Worm (Caenorhabditis elegans) whole organism, late embryonic: ENCODE data around the gene F10C2.4.

Source experiments
- K09A11.1 ChIP-seq: sonication (generic microtip); optimal IDR thresholded peaks from 2 replicates; lab custom pipeline; 2017; ENCODE audit warnings: antibody characterized with exemption, mild to moderate bottlenecking, missing genetic modification characterization, missing compliant biosample characterization; ENCODE audit not compliant: insufficient read depth
- T23F11.4 ChIP-seq: fragments of 200-800 bp; sonication (Bioruptor generic); optimal IDR thresholded peaks from 2 replicates; lab custom pipeline; 2018; ENCODE audit warnings: mild to moderate bottlenecking, missing genetic modification characterization, missing compliant biosample characterization
- ahr-1 ChIP-seq: sonication (generic microtip); optimal IDR thresholded peaks from 2 replicates; lab custom pipeline; 2016; ENCODE audit warnings: missing genetic modification characterization, missing compliant biosample characterization
- ama-1 ChIP-seq: fragments of 150-350 bp; optimal IDR thresholded peaks from 2 replicates; lab custom pipeline; 2014
- ceh-19 ChIP-seq: fragments of 200-800 bp; sonication (Bioruptor generic); optimal IDR thresholded peaks from 2 replicates; lab custom pipeline; 2018; ENCODE audit warnings: mild to moderate bottlenecking, missing genetic modification characterization, missing compliant biosample characterization
- ceh-2 ChIP-seq: sonication (generic microtip); optimal IDR thresholded peaks from 2 replicates; lab custom pipeline; 2016; ENCODE audit warnings: missing genotype, missing genetic modification characterization, missing compliant biosample characterization
- ceh-30 ChIP-seq: fragments of 150-350 bp; optimal IDR thresholded peaks from 2 replicates; lab custom pipeline; 2014; ENCODE audit warnings: missing biosample characterization, missing genetic modification characterization
- ceh-45 ChIP-seq: fragments of 200-800 bp; sonication (Bioruptor generic); IDR thresholded peaks from 2 replicates; pipeline ENCODE4 v1.3.6; 2022; ENCODE audit warnings: missing genetic modification reagents, missing genetic modification characterization, missing compliant biosample characterization
- ceh-6 ChIP-seq: fragments of 200-800 bp; sonication (Bioruptor generic); optimal IDR thresholded peaks from 2 replicates; lab custom pipeline; 2018; ENCODE audit warnings: mild to moderate bottlenecking, missing genetic modification characterization, missing compliant biosample characterization
- che-1 ChIP-seq: sonication (generic microtip); optimal IDR thresholded peaks from 2 replicates; lab custom pipeline; 2016; ENCODE audit warnings: mild to moderate bottlenecking, missing genetic modification characterization, missing compliant biosample characterization
- elt-2 ChIP-seq: sonication (generic microtip); optimal IDR thresholded peaks from 2 replicates; lab custom pipeline; 2016; ENCODE audit warnings: missing genetic modification reagents, missing genetic modification characterization, missing compliant biosample characterization
- ets-4 ChIP-seq: sonication (generic microtip); optimal IDR thresholded peaks from 2 replicates; lab custom pipeline; 2016; ENCODE audit warnings: missing genetic modification characterization, missing compliant biosample characterization
- eyg-1 ChIP-seq: sonication (generic microtip); optimal IDR thresholded peaks from 2 replicates; lab custom pipeline; 2016; ENCODE audit warnings: missing genotype, missing genetic modification characterization, missing compliant biosample characterization
- fax-1 ChIP-seq: sonication (generic microtip); optimal IDR thresholded peaks from 2 replicates; lab custom pipeline; 2016; ENCODE audit warnings: missing genotype, missing genetic modification characterization, missing compliant biosample characterization
- fkh-6 ChIP-seq: sonication (generic microtip); optimal IDR thresholded peaks from 2 replicates; lab custom pipeline; 2016; ENCODE audit warnings: missing genetic modification characterization, missing compliant biosample characterization
- gmeb-2 ChIP-seq: sonication (generic microtip); optimal IDR thresholded peaks from 2 replicates; lab custom pipeline; 2016; ENCODE audit warnings: missing genetic modification characterization, inconsistent platforms, missing compliant biosample characterization
- hlh-30 ChIP-seq: sonication (generic microtip); optimal IDR thresholded peaks from 2 replicates; lab custom pipeline; 2017; ENCODE audit warnings: antibody characterized with exemption, missing genetic modification characterization, missing compliant biosample characterization; ENCODE audit not compliant: insufficient read depth
- lim-6 ChIP-seq: sonication (generic microtip); optimal IDR thresholded peaks from 2 replicates; lab custom pipeline; 2016; ENCODE audit warnings: missing genetic modification characterization, missing compliant biosample characterization
- lin-11 ChIP-seq: fragments of 200-800 bp; sonication (Bioruptor generic); optimal IDR thresholded peaks from 2 replicates; lab custom pipeline; 2018; ENCODE audit warnings: mild to moderate bottlenecking, missing genetic modification characterization, missing compliant biosample characterization
- madf-2 ChIP-seq: sonication (generic microtip); optimal IDR thresholded peaks from 2 replicates; lab custom pipeline; 2017; ENCODE audit warnings: missing genetic modification characterization, missing compliant biosample characterization
- mec-3 ChIP-seq: sonication (generic microtip); optimal IDR thresholded peaks from 2 replicates; lab custom pipeline; 2016; ENCODE audit warnings: borderline replicate concordance, missing genetic modification characterization, missing compliant biosample characterization
- nhr-11 ChIP-seq: fragments of 150-350 bp; optimal IDR thresholded peaks from 2 replicates; lab custom pipeline; 2014; ENCODE audit warnings: missing biosample characterization, missing genetic modification characterization
- nhr-232 ChIP-seq: sonication (generic microtip); optimal IDR thresholded peaks from 2 replicates; lab custom pipeline; 2016; ENCODE audit warnings: missing genetic modification characterization, missing compliant biosample characterization
- pax-1 ChIP-seq: fragments of 150-350 bp; optimal IDR thresholded peaks from 2 replicates; lab custom pipeline; 2014; ENCODE audit warnings: missing biosample characterization, missing genetic modification characterization
- pha-2 ChIP-seq: sonication (generic microtip); optimal IDR thresholded peaks from 2 replicates; lab custom pipeline; 2017; ENCODE audit warnings: mild to moderate bottlenecking, missing genetic modification characterization, missing compliant biosample characterization
- pros-1 ChIP-seq: fragments of 150-350 bp; optimal IDR thresholded peaks from 2 replicates; lab custom pipeline; 2014; ENCODE audit warnings: missing biosample characterization, missing genetic modification reagents, missing genetic modification characterization
- rnt-1 ChIP-seq: sonication (generic microtip); optimal IDR thresholded peaks from 2 replicates; lab custom pipeline; 2016; ENCODE audit warnings: missing genetic modification characterization, missing compliant biosample characterization
- sox-2 ChIP-seq: fragments of 200-800 bp; sonication (Bioruptor generic); IDR thresholded peaks from 2 replicates; pipeline ENCODE4 v1.3.6; 2022; ENCODE audit warnings: missing genetic modification reagents, missing genetic modification characterization, missing compliant biosample characterization
- syd-9 ChIP-seq: sonication (generic microtip); optimal IDR thresholded peaks from 2 replicates; lab custom pipeline; 2016; ENCODE audit warnings: mild to moderate bottlenecking, missing genetic modification characterization, moderate library complexity, missing compliant biosample characterization
- tbx-2 ChIP-seq: sonication (generic microtip); optimal IDR thresholded peaks from 2 replicates; lab custom pipeline; 2016; ENCODE audit warnings: missing genetic modification characterization, missing compliant biosample characterization
- unc-3 ChIP-seq, 2 experiments: fragments of 200-800 bp in 1 of 2; sonication (Bioruptor generic) in 1 of 2; sonication (generic microtip) in 1 of 2; conservative IDR thresholded peaks in 1 of 2; optimal IDR thresholded peaks in 1 of 2; 2 replicates each; pipeline versions ENCODE4 v1.3.6 to Lab custom; 2016 to 2022; ENCODE audit warnings: missing compliant biosample characterization in 2 of 2, missing genetic modification characterization in 2 of 2, missing genetic modification reagents in 1 of 2
- unc-55 ChIP-seq: sonication (generic microtip); optimal IDR thresholded peaks from 2 replicates; lab custom pipeline; 2017; ENCODE audit warnings: missing biosample characterization, missing genetic modification reagents, missing genetic modification characterization
- unc-86 ChIP-seq: sonication (generic microtip); optimal IDR thresholded peaks from 2 replicates; lab custom pipeline; 2016; ENCODE audit warnings: missing genetic modification characterization, missing compliant biosample characterization
- zip-5 ChIP-seq: sonication (generic microtip); optimal IDR thresholded peaks from 2 replicates; lab custom pipeline; 2016; ENCODE audit warnings: missing genetic modification characterization, missing compliant biosample characterization

F10C2.4 gene

DNA sequence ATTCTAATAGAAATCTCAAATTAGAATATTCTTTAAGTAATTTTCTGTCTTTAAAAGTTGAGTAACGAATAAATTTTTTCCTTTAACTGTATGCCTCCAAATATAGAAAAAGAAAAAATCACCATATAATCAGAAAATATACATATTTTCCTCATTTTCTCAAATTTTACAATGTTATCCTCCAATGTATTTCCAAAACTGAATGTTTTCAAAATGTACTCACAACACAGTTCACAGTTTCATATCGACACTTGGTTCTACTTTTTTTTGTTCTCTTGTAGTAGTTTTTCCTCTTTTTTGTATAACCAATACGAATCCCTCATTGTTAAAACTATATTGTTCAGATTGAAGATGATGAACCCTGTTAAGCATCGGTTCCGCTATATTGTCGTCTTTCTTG lies 12.2 kb downstream of the F10C2.4 start, which contains the start of gene F10C2.7:
Gene F10C2.7 (plus strand): TSS at position 301 of the 400 bp plus-strand sequence.
- TF ChIP-seq T23F11.4 (GFP tag; lab: Kevin White, UChicago) (no peak), unc-3 (GFP tag; conservative IDR thresholded peaks at IDR 0.05; lab: Robert Waterston, UW) (no peak), unc-3 (tag; optimal IDR thresholded peaks at IDR 0.05; lab: Kevin White, UChicago) (no peak), lim-6 (tag; lab: Kevin White, UChicago) (no peak), madf-2 (tag; lab: Kevin White, UChicago) (no peak), nhr-232 (tag; lab: Kevin White, UChicago) (no peak), zip-5 (tag; lab: Kevin White, UChicago) (no peak), ceh-30 (no peak), ceh-6 (no peak), syd-9 (no peak), pha-2 (tag; lab: Kevin White, UChicago) (no peak), sox-2 (no peak)

DNA sequence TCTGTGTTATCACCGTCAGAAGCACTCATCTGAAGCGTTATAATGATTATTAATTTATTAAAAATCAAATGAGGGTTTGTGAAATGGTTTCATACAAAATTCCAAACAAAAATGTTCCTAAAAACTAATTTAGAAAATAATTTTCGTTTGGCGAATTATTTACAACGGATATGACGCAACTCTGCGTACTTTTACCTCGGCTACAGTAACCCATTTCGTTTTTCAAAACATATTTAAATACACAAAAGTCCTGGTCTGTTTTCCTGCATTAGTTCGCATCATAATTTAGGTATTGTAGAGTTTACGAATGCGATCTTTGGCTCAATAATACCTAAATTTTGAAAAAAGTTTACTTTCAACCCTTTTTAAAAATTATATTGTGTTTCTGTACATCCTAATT lies 18.4 kb downstream of the F10C2.4 start, which contains the start of gene R07B7.2:
Gene R07B7.2 (minus strand): TSS at position 35 of the 400 bp plus-strand sequence.
- TF ChIP-seq ceh-30 (no peak), pros-1 (tag; lab: Kevin White, UChicago) (no peak), T23F11.4 (GFP tag; lab: Kevin White, UChicago) (no peak)

DNA sequence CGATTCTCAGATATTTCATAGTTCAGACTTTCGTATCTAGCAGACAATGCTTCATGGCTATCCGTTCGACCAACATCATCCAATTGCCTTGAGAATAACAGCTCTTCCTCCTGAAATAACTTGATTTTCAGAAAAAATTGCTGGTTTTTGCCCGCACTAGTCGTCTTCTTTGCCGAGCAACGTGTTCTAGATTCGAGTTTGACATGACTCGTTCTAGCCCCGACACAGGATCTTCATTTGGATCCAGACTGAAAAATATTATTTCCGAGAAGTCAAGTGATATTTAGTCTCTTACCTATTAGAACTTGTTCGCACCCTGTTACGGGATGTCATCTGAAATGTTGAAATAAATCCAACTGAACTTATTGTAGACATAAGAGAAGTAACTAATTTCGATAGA lies 21.7 kb downstream of the F10C2.4 start, which contains the start of gene clh-6:
Gene clh-6 (minus strand): TSS at position 333 of the 400 bp plus-strand sequence.
- TF ChIP-seq nhr-232 (tag; lab: Kevin White, UChicago) (no peak), ceh-19 (no peak), ama-1 (peak; percentile 41)

DNA sequence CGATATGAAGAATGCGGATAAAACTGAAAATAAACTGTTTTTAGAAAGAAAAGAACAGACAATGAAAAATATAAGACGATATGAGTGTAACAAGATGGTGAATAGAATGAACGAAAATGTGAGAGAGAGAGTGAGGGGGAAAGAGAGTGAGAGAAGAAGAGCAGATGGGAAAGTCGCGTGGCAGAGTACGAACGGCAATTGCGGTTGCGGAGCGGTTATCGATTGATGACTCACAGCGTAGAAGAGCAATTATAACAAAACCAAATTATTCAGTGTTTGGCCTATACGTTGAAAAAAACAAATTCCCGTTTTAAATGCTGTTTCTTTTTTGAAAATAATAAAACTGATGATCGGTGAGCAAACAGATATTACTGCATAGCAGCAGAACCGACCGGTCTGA lies 24.0 kb downstream of the F10C2.4 start, which contains the start of gene pqn-53:
Gene pqn-53 (minus strand): TSS at position 23 of the 400 bp plus-strand sequence.
- TF ChIP-seq zip-5 (tag; lab: Kevin White, UChicago): no peak
- no peak for TF ChIP-seq nhr-232 (tag; lab: Kevin White, UChicago)
- TF ChIP-seq rnt-1 (tag; lab: Kevin White, UChicago): peak; percentile 8
- TF ChIP-seq unc-3 (GFP tag; conservative IDR thresholded peaks at IDR 0.05; lab: Robert Waterston, UW): no peak
- no peak for TF ChIP-seq unc-3 (tag; optimal IDR thresholded peaks at IDR 0.05; lab: Kevin White, UChicago)
- TF ChIP-seq unc-86 (tag; lab: Kevin White, UChicago): no peak
- TF ChIP-seq eyg-1 (tag; lab: Kevin White, UChicago): no peak
- TF ChIP-seq ets-4 (tag; lab: Kevin White, UChicago): no peak
- TF ChIP-seq hlh-30: peak; percentile 65
- TF ChIP-seq lin-11 (tag; lab: Kevin White, UChicago): no peak
- TF ChIP-seq lim-6 (tag; lab: Kevin White, UChicago): no peak
- TF ChIP-seq gmeb-2 (tag; lab: Kevin White, UChicago): no peak
- TF ChIP-seq fkh-6 (tag; lab: Kevin White, UChicago): no peak
- no peak for TF ChIP-seq ahr-1 (tag; lab: Kevin White, UChicago)
- TF ChIP-seq tbx-2: no peak
- no peak for TF ChIP-seq pax-1 (tag; lab: Kevin White, UChicago)
- TF ChIP-seq madf-2 (tag; lab: Kevin White, UChicago): no peak
- TF ChIP-seq mec-3 (tag; lab: Kevin White, UChicago): no peak
- no peak for TF ChIP-seq fax-1
- no peak for TF ChIP-seq elt-2 (tag; lab: Kevin White, UChicago)
- no peak for TF ChIP-seq ceh-19
- TF ChIP-seq K09A11.1: no peak
- TF ChIP-seq unc-55 (GFP tag; lab: Kevin White, UChicago): peak; percentile 17
- no peak for TF ChIP-seq sox-2

DNA sequence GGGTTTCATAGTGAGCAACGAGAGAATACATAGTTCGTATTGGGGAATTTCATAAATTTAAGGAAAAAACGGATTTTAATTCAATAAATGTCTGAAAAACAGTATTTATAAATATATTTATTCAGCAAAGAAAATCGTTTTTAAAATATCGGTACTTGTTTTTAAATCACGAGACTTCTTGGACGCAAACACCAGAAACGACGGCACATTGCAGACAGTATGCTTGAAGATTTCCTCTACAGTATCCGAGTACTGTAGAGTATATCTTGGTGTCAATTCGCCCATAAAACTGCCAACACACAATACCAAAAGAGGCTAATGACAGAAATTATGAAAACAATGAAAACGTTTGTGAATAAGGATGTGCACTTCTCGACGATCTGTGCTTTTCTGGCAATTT lies 24.5 kb downstream of the F10C2.4 start:
- peak; percentile 86 for TF ChIP-seq hlh-30
- TF ChIP-seq che-1 (tag; lab: Kevin White, UChicago): no peak

DNA sequence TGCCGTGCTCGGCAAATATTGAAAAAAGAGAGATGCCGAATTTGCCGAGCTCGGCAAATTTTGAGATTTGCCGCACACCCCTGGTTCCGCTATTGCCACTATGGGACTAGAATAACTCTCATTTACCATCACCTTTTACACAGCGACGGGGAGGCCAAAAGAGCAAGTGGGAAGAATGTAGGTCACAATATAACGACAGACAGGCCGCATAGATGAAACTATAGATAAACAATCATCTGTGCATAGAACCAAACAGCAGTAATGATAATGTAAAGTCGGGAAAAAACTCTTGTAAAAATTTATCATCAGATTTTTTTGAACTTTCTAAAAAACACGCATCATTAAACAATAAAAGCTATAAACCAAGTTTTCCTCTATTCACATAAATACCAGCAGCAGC lies 27.1 kb downstream of the F10C2.4 start, which contains the start of gene kmo-2:
Gene kmo-2 (minus strand): TSS at position 101 of the 400 bp plus-strand sequence.
- TF ChIP-seq nhr-11 (no peak), ceh-45 (no peak), ceh-30 (no peak), ceh-2 (tag; lab: Kevin White, UChicago) (no peak), ets-4 (tag; lab: Kevin White, UChicago) (no peak)
- TF ChIP-seq, all 69 proteins: peak for 0
